Fruit fly (Drosophila melanogaster): ENCODE results near the gene fbp.

fbp gene

DNA sequence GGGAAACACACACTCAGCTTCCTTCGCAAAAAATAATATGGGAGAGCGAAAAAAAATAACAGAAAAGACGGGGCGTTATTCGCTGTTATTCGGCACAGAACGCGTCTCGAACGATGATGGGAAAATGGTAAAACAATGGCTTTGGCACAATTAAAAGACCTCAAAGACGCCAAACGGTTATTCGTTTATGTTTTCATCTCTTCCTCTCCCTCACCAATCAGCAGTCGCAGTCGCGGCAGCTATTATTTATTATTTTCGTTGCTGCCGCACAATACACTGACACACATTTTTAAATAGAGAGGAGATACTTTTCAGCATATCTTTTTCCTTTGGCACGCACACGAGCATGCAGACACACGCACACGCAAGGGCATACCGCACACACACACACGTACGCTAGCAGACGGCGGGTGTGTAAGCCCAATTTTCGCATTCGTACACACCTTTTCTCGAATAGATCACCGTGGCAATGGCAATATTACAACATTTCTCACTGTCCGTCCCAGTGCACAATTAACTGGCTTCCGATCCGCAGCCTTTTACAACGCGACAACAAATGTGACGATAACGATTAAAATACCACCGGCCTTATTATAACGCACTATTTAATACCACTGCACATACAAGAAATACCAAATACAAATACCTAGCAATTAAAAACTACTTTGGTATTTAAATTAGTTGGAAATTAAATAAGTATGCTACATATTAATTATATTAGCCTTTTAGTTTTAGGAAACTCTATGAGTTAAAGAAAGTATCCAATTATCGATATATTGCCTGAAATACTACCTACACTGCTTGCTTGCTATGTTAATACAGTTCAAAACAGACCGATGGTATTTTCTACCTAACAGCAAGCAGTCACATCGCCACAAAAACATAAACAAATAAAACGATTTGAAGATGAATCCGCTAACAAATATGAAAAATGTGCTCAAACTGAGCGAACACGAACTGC is 27.7 kb upstream of the fbp start, which contains the start of the genes CdGAPr and CG10466 (continued):
- TF ChIP-seq CG10209 (GFP tag; optimal IDR thresholded peaks at IDR 0.05) = no peak
- TF ChIP-seq bcd (GFP tag; optimal IDR thresholded peaks at IDR 0.05) = no peak
- no peak for TF ChIP-seq fru (optimal IDR thresholded peaks at IDR 0.05)
- no peak for TF ChIP-seq chn (GFP tag; optimal IDR thresholded peaks at IDR 0.05)
- TF ChIP-seq CG3838 (GFP tag; optimal IDR thresholded peaks at IDR 0.05) = no peak
- TF ChIP-seq CkIIα-i1 (GFP tag; IDR thresholded peaks at IDR 0.05) = no peak
- no peak for TF ChIP-seq sug (tag; optimal IDR thresholded peaks at IDR 0.05)
- TF ChIP-seq wdn (GFP tag; IDR thresholded peaks at IDR 0.05) = no peak
- TF ChIP-seq caup (GFP tag; optimal IDR thresholded peaks at IDR 0.05; ENCODE audit: severe bottlenecking) = peak; percentile 0
- no peak for TF ChIP-seq HLH54F (GFP tag; optimal IDR thresholded peaks at IDR 0.05)
- peak; percentile 62 for TF ChIP-seq Ets97D (GFP tag; optimal IDR thresholded peaks at IDR 0.05)
- no peak for TF ChIP-seq nau (GFP tag; optimal IDR thresholded peaks at IDR 0.05)
- TF ChIP-seq sna (GFP tag; IDR thresholded peaks at IDR 0.05; ENCODE audit: partially characterized antibody) = peak; percentile 22; the same call in 1 of the 2 replicates
- no peak for TF ChIP-seq CG15011 (GFP tag; optimal IDR thresholded peaks at IDR 0.05)
- peak; percentile 42 for TF ChIP-seq slbo (GFP tag; IDR thresholded peaks at IDR 0.05)
- no peak for TF ChIP-seq CG18011 (GFP tag; optimal IDR thresholded peaks at IDR 0.05)
- no peak for TF ChIP-seq CG8089 (GFP tag; optimal IDR thresholded peaks at IDR 0.05)
- TF ChIP-seq pho (GFP tag; optimal IDR thresholded peaks at IDR 0.05) = no peak
- no peak for TF ChIP-seq CG9609 (GFP tag; optimal IDR thresholded peaks at IDR 0.05)
- no peak for TF ChIP-seq vnd (GFP tag; IDR thresholded peaks at IDR 0.05; ENCODE audit: partially characterized antibody)
- peak; percentile 88 for TF ChIP-seq Lhr (GFP tag; optimal IDR thresholded peaks at IDR 0.05)
- no peak for TF ChIP-seq dati (GFP tag; IDR thresholded peaks at IDR 0.05)
- peak; percentile 21 for TF ChIP-seq CG10543 (GFP tag; optimal IDR thresholded peaks at IDR 0.05)
- TF ChIP-seq CG32532 (GFP tag; IDR thresholded peaks at IDR 0.05) = peak; percentile 42; the same call in 1 of the 2 replicates
- no peak for TF ChIP-seq kni (GFP tag; optimal IDR thresholded peaks at IDR 0.05)
- no peak for TF ChIP-seq zfh1 (GFP tag; IDR thresholded peaks at IDR 0.05)
- peak; percentile 58 for TF ChIP-seq CG11504 (tag; optimal IDR thresholded peaks at IDR 0.05)
- no peak for TF ChIP-seq CG2129 (GFP tag; IDR thresholded peaks at IDR 0.05; ENCODE audit: partially characterized antibody)
- TF ChIP-seq Poxn (GFP tag; IDR thresholded peaks at IDR 0.05) = no peak
- TF ChIP-seq usp (GFP tag; optimal IDR thresholded peaks at IDR 0.05) = no peak
- no peak for TF ChIP-seq croc (GFP tag; conservative IDR thresholded peaks at IDR 0.05)
- no peak for TF ChIP-seq CG3163 (GFP tag; optimal IDR thresholded peaks at IDR 0.05)
- no peak for TF ChIP-seq CG17912 (GFP tag; optimal IDR thresholded peaks at IDR 0.05)
- TF ChIP-seq slou (GFP tag; optimal IDR thresholded peaks at IDR 0.05) = no peak
- TF ChIP-seq CG12236 (GFP tag; optimal IDR thresholded peaks at IDR 0.05) = no peak
- peak; percentile 50 for TF ChIP-seq D19A (tag; optimal IDR thresholded peaks at IDR 0.05)
- no peak for TF ChIP-seq CG10147 (GFP tag; optimal IDR thresholded peaks at IDR 0.05)
- no peak for TF ChIP-seq Sox100B (GFP tag; optimal IDR thresholded peaks at IDR 0.05)
- TF ChIP-seq CG18599 (GFP tag; optimal IDR thresholded peaks at IDR 0.05) = no peak
- no peak for TF ChIP-seq zen2 (GFP tag; IDR thresholded peaks at IDR 0.05; ENCODE audit: partially characterized antibody)
- no peak for TF ChIP-seq Lim3 (GFP tag; IDR thresholded peaks at IDR 0.05)
- TF ChIP-seq CG8388 (GFP tag; optimal IDR thresholded peaks at IDR 0.05) = peak; percentile 18
- peak; percentile 65 for TF ChIP-seq CG10267 (tag; optimal IDR thresholded peaks at IDR 0.05)
- no peak for TF ChIP-seq CG12104 (GFP tag; optimal IDR thresholded peaks at IDR 0.05)
- TF ChIP-seq so (GFP tag; IDR thresholded peaks at IDR 0.05) = no peak
- TF ChIP-seq CG2202 (tag; optimal IDR thresholded peaks at IDR 0.05) = no peak
- TF ChIP-seq PHDP (tag; optimal IDR thresholded peaks at IDR 0.05) = peak; percentile 20
- no peak for TF ChIP-seq Ssrp (tag; optimal IDR thresholded peaks at IDR 0.05)
- TF ChIP-seq Hr39 (optimal IDR thresholded peaks at IDR 0.05) = no peak
